Worm (Caenorhabditis elegans): Measurements from ENCODE around the gene T13C2.7.

The T13C2.7 gene

DNA sequence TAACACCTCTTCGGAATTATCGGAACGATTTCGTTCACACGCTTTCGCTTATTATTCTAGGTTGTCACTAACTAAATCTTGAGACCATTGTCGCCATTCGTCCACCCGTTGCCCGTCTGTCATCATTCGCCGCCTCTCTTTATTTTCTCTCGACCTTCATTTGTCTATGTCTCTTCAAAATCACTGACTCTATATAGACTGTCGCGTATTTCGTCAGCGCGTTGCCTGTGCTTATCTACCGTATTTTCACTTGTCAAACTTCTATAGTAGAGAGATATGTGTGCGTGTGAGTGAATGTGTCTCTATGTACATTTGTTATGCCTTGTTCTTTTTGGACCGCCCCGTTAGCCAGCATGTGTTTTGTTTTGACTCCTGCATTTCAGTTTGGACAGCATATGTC, 49.9 kb downstream of the T13C2.7 start:
- TF ChIP-seq ref-1 (GFP tag; conservative IDR thresholded peaks at IDR 0.05) (no peak), flt-1 (GFP tag; IDR thresholded peaks at IDR 0.05) (no peak), med-1 (GFP tag; optimal IDR thresholded peaks at IDR 0.05; ENCODE audit: insufficient read depth) (no peak), T22C8.4 (GFP tag; IDR thresholded peaks at IDR 0.05) (no peak), cog-1 (tag; optimal IDR thresholded peaks at IDR 0.05) (no peak), ztf-29 (GFP tag; IDR thresholded peaks at IDR 0.05) (no peak), tab-1 (GFP tag; IDR thresholded peaks at IDR 0.05) (no peak), klf-2 (GFP tag; conservative IDR thresholded peaks at IDR 0.05) (no peak), ztf-23 (GFP tag; IDR thresholded peaks at IDR 0.05) (no peak)

DNA sequence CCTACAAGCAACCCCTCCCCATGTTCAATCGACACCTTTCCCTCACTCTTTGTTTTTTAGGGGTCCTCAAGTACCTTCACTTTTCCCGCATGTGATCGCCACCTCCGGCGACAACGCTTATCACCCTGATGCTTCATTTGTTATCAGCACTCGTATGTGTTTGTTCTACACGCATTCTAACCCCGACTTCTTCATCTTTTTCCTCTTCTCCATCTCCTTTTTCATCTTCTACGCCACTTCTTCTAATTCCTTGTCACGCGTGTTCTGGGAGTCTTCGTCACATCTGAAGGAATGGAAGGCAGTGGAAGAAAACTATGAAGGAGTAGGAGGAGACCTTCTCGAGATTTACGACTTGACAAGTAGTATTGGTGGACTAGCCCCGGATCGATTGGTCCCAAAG, 50.8 kb downstream of the T13C2.7 start:
- no peak for TF ChIP-seq cog-1 (tag; optimal IDR thresholded peaks at IDR 0.05)
- TF ChIP-seq klf-2 (GFP tag; conservative IDR thresholded peaks at IDR 0.05), result no peak
- no peak for TF ChIP-seq flt-1 (GFP tag; IDR thresholded peaks at IDR 0.05)
- no peak for TF ChIP-seq T22C8.4 (GFP tag; IDR thresholded peaks at IDR 0.05)
- TF ChIP-seq ztf-29 (GFP tag; IDR thresholded peaks at IDR 0.05), result no peak
- TF ChIP-seq ztf-23 (GFP tag; IDR thresholded peaks at IDR 0.05), result no peak
- TF ChIP-seq med-1 (GFP tag; optimal IDR thresholded peaks at IDR 0.05; ENCODE audit: insufficient read depth), result no peak
- no peak for TF ChIP-seq tab-1 (GFP tag; IDR thresholded peaks at IDR 0.05)
- no peak for TF ChIP-seq ref-1 (GFP tag; conservative IDR thresholded peaks at IDR 0.05)

DNA sequence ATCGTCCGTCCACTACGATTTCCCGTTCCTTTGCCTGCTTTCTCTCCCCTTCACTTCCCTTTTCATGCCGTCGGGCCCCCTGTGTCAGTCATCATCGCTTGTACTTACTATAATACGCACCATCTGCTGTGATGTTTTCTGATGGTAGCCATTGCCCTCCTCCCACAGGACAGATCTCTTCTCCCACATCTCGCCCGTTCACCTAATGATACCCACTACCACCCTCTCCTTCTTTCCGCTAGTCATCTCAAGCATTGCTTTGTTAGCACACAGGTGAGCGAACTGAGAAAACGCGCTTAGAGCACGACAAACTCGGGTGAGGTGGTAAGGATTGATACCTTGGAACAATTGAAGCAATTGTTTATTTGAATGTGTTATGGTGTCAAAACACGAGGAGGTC, 51.7 kb downstream of the T13C2.7 start:
- TF ChIP-seq T22C8.4 (GFP tag; IDR thresholded peaks at IDR 0.05) (no peak), tab-1 (GFP tag; IDR thresholded peaks at IDR 0.05) (peak; percentile 66; the same call in 1 of the 2 replicates), ztf-23 (GFP tag; IDR thresholded peaks at IDR 0.05) (0 out of 2 replicates have a peak, but pooled peaks have one; percentile 47)

Measured in whole organism, midembryonic.